Fruit fly (Drosophila melanogaster): ENCODE results near the gene AMPKalpha.

Gene AMPKalpha

DNA sequence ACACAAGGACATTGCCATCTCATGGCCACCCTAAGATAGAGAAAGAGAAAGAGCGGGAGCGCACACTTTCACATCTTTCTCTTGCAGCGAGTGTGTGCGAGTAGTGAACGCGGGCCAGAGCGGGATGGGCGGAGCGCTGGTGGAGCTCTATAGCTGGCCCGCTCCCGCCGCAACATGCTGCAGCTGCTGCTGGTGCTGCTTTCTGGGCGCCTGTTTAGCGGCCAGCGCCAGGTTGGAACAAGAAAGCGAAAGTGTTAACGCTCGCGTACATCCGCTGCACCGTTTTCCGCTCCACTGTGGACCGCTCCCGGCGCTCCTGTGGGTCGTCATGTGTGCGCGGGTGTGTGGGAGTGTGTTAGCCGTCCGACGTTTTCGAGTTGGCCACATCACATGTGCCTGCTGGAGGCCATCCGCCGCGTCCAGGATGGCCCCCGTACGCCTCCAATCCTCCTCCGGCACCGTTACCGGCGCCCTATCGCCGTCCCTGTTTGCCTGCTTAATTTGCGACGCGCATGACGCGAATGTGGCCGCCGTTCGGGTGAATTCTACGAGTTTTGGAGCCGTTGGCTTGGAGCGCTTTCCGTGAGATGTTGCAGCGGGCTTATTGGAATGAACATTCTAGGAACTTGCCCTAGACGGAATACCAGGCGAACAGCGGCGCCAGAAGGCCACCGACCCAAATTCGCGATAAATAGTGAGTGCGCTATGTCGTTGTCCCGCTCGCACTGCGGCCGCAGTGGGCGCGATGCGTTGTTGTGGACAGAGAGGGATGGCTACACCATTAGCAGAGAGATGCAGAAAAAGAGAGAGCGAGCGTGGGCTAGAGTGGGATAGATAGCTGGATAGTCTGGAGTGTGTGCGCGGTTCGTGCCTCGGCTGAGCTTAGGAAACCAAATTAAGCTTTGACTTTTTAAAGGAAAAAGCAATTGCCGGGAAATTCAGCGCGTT, 24.0 kb downstream of the AMPKalpha start:
- peak; percentile 21 for TF ChIP-seq Fer1 (GFP tag; optimal IDR thresholded peaks at IDR 0.05)
- no peak for TF ChIP-seq zen2 (GFP tag; IDR thresholded peaks at IDR 0.05; ENCODE audit: partially characterized antibody)
- no peak for TF ChIP-seq CG11456 (GFP tag; IDR thresholded peaks at IDR 0.05)
- TF ChIP-seq Dbx (GFP tag; IDR thresholded peaks at IDR 0.05): no peak
- no peak for TF ChIP-seq repo (GFP tag; optimal IDR thresholded peaks at IDR 0.05)
- TF ChIP-seq D (optimal IDR thresholded peaks at IDR 0.05): no peak
- TF ChIP-seq D (GFP tag; optimal IDR thresholded peaks at IDR 0.05): no peak
- no peak for TF ChIP-seq pan (optimal IDR thresholded peaks at IDR 0.05)
- TF ChIP-seq pan (GFP tag; optimal IDR thresholded peaks at IDR 0.05 in 1 of 2, IDR thresholded peaks at IDR 0.05 in 1 of 2): no peak
- no peak for TF ChIP-seq CG15601 (tag; optimal IDR thresholded peaks at IDR 0.05)
- no peak for TF ChIP-seq CG10654 (GFP tag; optimal IDR thresholded peaks at IDR 0.05)
- no peak for TF ChIP-seq Aef1 (GFP tag; IDR thresholded peaks at IDR 0.05)
- no peak for TF ChIP-seq PHDP (tag; optimal IDR thresholded peaks at IDR 0.05)
- no peak for TF ChIP-seq da (GFP tag; optimal IDR thresholded peaks at IDR 0.05)
- TF ChIP-seq tin (GFP tag; optimal IDR thresholded peaks at IDR 0.05): no peak
- TF ChIP-seq bbx (GFP tag; IDR thresholded peaks at IDR 0.05; ENCODE audit: partially characterized antibody): peak; percentile 49; the same call in 1 of the 2 replicates
- peak; percentile 24; the same call in 1 of the 2 replicates for TF ChIP-seq CG9932 (GFP tag; IDR thresholded peaks at IDR 0.05)
- TF ChIP-seq sug (tag; optimal IDR thresholded peaks at IDR 0.05): peak; percentile 64
- no peak for TF ChIP-seq CG2129 (GFP tag; IDR thresholded peaks at IDR 0.05; ENCODE audit: partially characterized antibody)
- TF ChIP-seq Ssrp (tag; optimal IDR thresholded peaks at IDR 0.05): no peak
- no peak for TF ChIP-seq CG1233 (GFP tag; optimal IDR thresholded peaks at IDR 0.05)
- no peak for TF ChIP-seq Hmx (GFP tag; optimal IDR thresholded peaks at IDR 0.05)
- TF ChIP-seq schlank (tag; optimal IDR thresholded peaks at IDR 0.05): no peak
- TF ChIP-seq Neu2 (GFP tag; optimal IDR thresholded peaks at IDR 0.05; ENCODE audit: borderline replicate concordance): no peak
- no peak for TF ChIP-seq Tbp (GFP tag; optimal IDR thresholded peaks at IDR 0.05)
- TF ChIP-seq chm (GFP tag; IDR thresholded peaks at IDR 0.05): no peak
- no peak for TF ChIP-seq emc (GFP tag; optimal IDR thresholded peaks at IDR 0.05)
- no peak for TF ChIP-seq CG1792 (GFP tag; optimal IDR thresholded peaks at IDR 0.05)
- TF ChIP-seq Antp (GFP tag; optimal IDR thresholded peaks at IDR 0.05): no peak
- TF ChIP-seq CG13287 (GFP tag; IDR thresholded peaks at IDR 0.05; ENCODE audit: partially characterized antibody): peak; percentile 38; the same call in 1 of the 2 replicates
- no peak for TF ChIP-seq CG2120 (GFP tag; optimal IDR thresholded peaks at IDR 0.05)
- no peak for TF ChIP-seq Pdp1 (GFP tag; optimal IDR thresholded peaks at IDR 0.05)
- TF ChIP-seq ind (GFP tag; optimal IDR thresholded peaks at IDR 0.05): no peak
- 0 out of 3 replicates have a peak, but pooled peaks have one; percentile 42 for TF ChIP-seq CG6175 (GFP tag; IDR thresholded peaks at IDR 0.05)
- no peak for TF ChIP-seq Sox102F (GFP tag; optimal IDR thresholded peaks at IDR 0.05)
- TF ChIP-seq CG18764 (GFP tag; optimal IDR thresholded peaks at IDR 0.05): no peak
- TF ChIP-seq YL-1 (GFP tag; optimal IDR thresholded peaks at IDR 0.05): peak; percentile 45
- no peak for TF ChIP-seq CG8281 (tag; optimal IDR thresholded peaks at IDR 0.05)
- TF ChIP-seq ftz-f1 (GFP tag; optimal IDR thresholded peaks at IDR 0.05): peak; percentile 76
- TF ChIP-seq Xrp1 (GFP tag; IDR thresholded peaks at IDR 0.05): no peak
- no peak for TF ChIP-seq Mrtf (GFP tag; IDR thresholded peaks at IDR 0.05)
- TF ChIP-seq CG3726 (GFP tag; IDR thresholded peaks at IDR 0.05): no peak
- TF ChIP-seq CG8359 (GFP tag; optimal IDR thresholded peaks at IDR 0.05; ENCODE audit: borderline replicate concordance): no peak
- TF ChIP-seq CG7271 (tag; optimal IDR thresholded peaks at IDR 0.05): no peak
- TF ChIP-seq tll (GFP tag; optimal IDR thresholded peaks at IDR 0.05): peak; percentile 54 to 67
- TF ChIP-seq nau (GFP tag; optimal IDR thresholded peaks at IDR 0.05): no peak
- TF ChIP-seq Side (GFP tag; optimal IDR thresholded peaks at IDR 0.05): no peak
- no peak for TF ChIP-seq lilli (GFP tag; optimal IDR thresholded peaks at IDR 0.05)
- peak; percentile 36; the same call in 1 of the 2 replicates for TF ChIP-seq unc-4 (GFP tag; IDR thresholded peaks at IDR 0.05; ENCODE audit: partially characterized antibody)

Data from whole organism, embryonic.